Worm (Caenorhabditis elegans) whole organism, L3 larva: ENCODE measurements around the gene cest-12.

Experiments
- daf-12 ChIP-seq: fragments of 150-350 bp; optimal IDR thresholded peaks from 2 replicates; lab custom pipeline; 2014; ENCODE audit warnings: missing biosample characterization, missing genetic modification reagents, missing genetic modification characterization
- fkh-10 ChIP-seq: sonication (generic microtip); optimal IDR thresholded peaks from 2 replicates; lab custom pipeline; 2017; ENCODE audit warnings: missing biosample characterization, missing genetic modification reagents, missing genetic modification characterization
- jun-1 ChIP-seq: fragments of 150-350 bp; optimal IDR thresholded peaks from 2 replicates; lab custom pipeline; 2014; ENCODE audit warnings: missing biosample characterization, missing genetic modification reagents, missing genetic modification characterization
- nfya-1 ChIP-seq: sonication (generic microtip); optimal IDR thresholded peaks from 2 replicates; lab custom pipeline; 2017; ENCODE audit warnings: missing genetic modification characterization, mild to moderate bottlenecking, missing compliant biosample characterization, antibody characterized with exemption, moderate library complexity; ENCODE audit not compliant: insufficient read depth
- nhr-25 ChIP-seq: sonication (generic microtip); optimal IDR thresholded peaks from 2 replicates; lab custom pipeline; 2017; ENCODE audit warnings: missing biosample characterization, missing genetic modification characterization
- nhr-28 ChIP-seq: fragments of 150-350 bp; optimal IDR thresholded peaks from 2 replicates; lab custom pipeline; 2014; ENCODE audit warnings: missing biosample characterization, missing genetic modification characterization
- skn-1 ChIP-seq: fragments of 150-350 bp; optimal IDR thresholded peaks from 2 replicates; lab custom pipeline; 2014; ENCODE audit warnings: missing biosample characterization, missing genetic modification characterization
- unc-39 ChIP-seq: sonication (generic microtip); optimal IDR thresholded peaks from 4 replicates; lab custom pipeline; 2017; ENCODE audit warnings: missing biosample characterization, missing genetic modification characterization

- TF ChIP-seq daf-12 (no peak), skn-1 (tag; lab: Kevin White, UChicago) (no peak), fkh-10 (GFP tag; lab: Kevin White, UChicago) (no peak), jun-1 (tag; lab: Kevin White, UChicago) (no peak), unc-39 (tag; lab: Kevin White, UChicago) (no peak), nfya-1 (tag; lab: Kevin White, UChicago) (no peak), nhr-28 (tag; lab: Kevin White, UChicago) (no peak), nhr-25 (tag; lab: Kevin White, UChicago) (no peak)
These were observed 28.2 kb upstream of the cest-12 start for ce11 chrIII:12135580-12135979.
